In genomic region chrIII:6897587-6898064, ce11 we compare ENCODE assay signal across 7 worm cellular contexts.
TF ChIP-seq lines count a peak whose summit lies in the region.

T07E3.4 (plus strand) TSS chrIII:6898014.

TF ChIP-seq in whole organism, L1 larva, 84 proteins besides CTCF, POLR2A, EP300 and RAD21 (continues in another document):
- TF ChIP-seq rnt-1 (tag; optimal IDR thresholded peaks at IDR 0.05; lab: Kevin White, UChicago) (peak; percentile 91), nhr-11 (tag; optimal IDR thresholded peaks at IDR 0.05; lab: Kevin White, UChicago) (peak; percentile 68), elt-2 (tag; optimal IDR thresholded peaks at IDR 0.05; lab: Kevin White, UChicago) (peak; percentile 30), ceh-8 (GFP tag; optimal IDR thresholded peaks at IDR 0.05; lab: Kevin White, UChicago) (no peak), grh-1 (GFP tag; IDR thresholded peaks at IDR 0.05; lab: Robert Waterston, UW) (peak; percentile 83), vab-15 (tag; optimal IDR thresholded peaks at IDR 0.05; lab: Kevin White, UChicago) (no peak), lin-15B (tag; optimal IDR thresholded peaks at IDR 0.05; lab: Kevin White, UChicago) (no peak), unc-30 (tag; optimal IDR thresholded peaks at IDR 0.05; lab: Kevin White, UChicago) (no peak), dsc-1 (tag; optimal IDR thresholded peaks at IDR 0.05; lab: Kevin White, UChicago) (peak; percentile 64), C04F5.9 (tag; optimal IDR thresholded peaks at IDR 0.05; lab: Kevin White, UChicago) (peak; percentile 69), aly-2 (tag; optimal IDR thresholded peaks at IDR 0.05; lab: Kevin White, UChicago) (no peak), swsn-7 (tag; optimal IDR thresholded peaks at IDR 0.05; lab: Kevin White, UChicago) (peak; percentile 82), elt-3 (tag; optimal IDR thresholded peaks at IDR 0.05; lab: Kevin White, UChicago) (peak in 4 of 6 experiments; percentile 20 to 94 (median 68))

TF ChIP-seq in whole organism, L2 larva, 48 proteins besides CTCF, POLR2A, EP300 and RAD21 (continues in another document):
- TF ChIP-seq unc-62 (GFP tag; optimal IDR thresholded peaks at IDR 0.05; lab: Kevin White, UChicago) (no peak), blmp-1 (tag; optimal IDR thresholded peaks at IDR 0.05; lab: Kevin White, UChicago; ENCODE audit: insufficient read depth) (peak; percentile 66), ztf-1 (GFP tag; conservative IDR thresholded peaks at IDR 0.05; lab: Robert Waterston, UW) (no peak), snpc-4 (tag; optimal IDR thresholded peaks at IDR 0.05; lab: Kevin White, UChicago) (no peak), unc-39 (tag; optimal IDR thresholded peaks at IDR 0.05; lab: Kevin White, UChicago) (no peak), nhr-25 (tag; optimal IDR thresholded peaks at IDR 0.05; lab: Kevin White, UChicago) (peak; percentile 90), elt-1 (tag; optimal IDR thresholded peaks at IDR 0.05; lab: Kevin White, UChicago) (no peak), ZK546.5 (tag; optimal IDR thresholded peaks at IDR 0.05; lab: Kevin White, UChicago) (no peak), ceh-16 (tag; optimal IDR thresholded peaks at IDR 0.05; lab: Kevin White, UChicago) (no peak), unc-55 (GFP tag; optimal IDR thresholded peaks at IDR 0.05; lab: Kevin White, UChicago) (peak; percentile 61), gmeb-1 (tag; optimal IDR thresholded peaks at IDR 0.05; lab: Kevin White, UChicago) (peak; percentile 68), ztf-11 (tag; optimal IDR thresholded peaks at IDR 0.05; lab: Kevin White, UChicago) (no peak), ceh-82 (tag; optimal IDR thresholded peaks at IDR 0.05; lab: Kevin White, UChicago) (no peak), peb-1 (tag; optimal IDR thresholded peaks at IDR 0.05; lab: Kevin White, UChicago) (no peak)

TF ChIP-seq in whole organism, L3 larva, 47 proteins besides CTCF, POLR2A, EP300 and RAD21 (continues in another document):
- no peak for TF ChIP-seq ceh-82 (tag; optimal IDR thresholded peaks at IDR 0.05; lab: Kevin White, UChicago)
- no peak for TF ChIP-seq ama-1 (optimal IDR thresholded peaks at IDR 0.05; lab: Kevin White, UChicago)
- peak; percentile 54 for TF ChIP-seq elt-2 (tag; optimal IDR thresholded peaks at IDR 0.05; lab: Kevin White, UChicago)
- TF ChIP-seq egl-27 (tag; optimal IDR thresholded peaks at IDR 0.05; lab: Kevin White, UChicago) = peak; percentile 24
- no peak for TF ChIP-seq snpc-4 (tag; optimal IDR thresholded peaks at IDR 0.05; lab: Kevin White, UChicago)
- TF ChIP-seq daf-12 (tag; optimal IDR thresholded peaks at IDR 0.05; lab: Kevin White, UChicago) = no peak
- TF ChIP-seq unc-62 (GFP tag; optimal IDR thresholded peaks at IDR 0.05; lab: Kevin White, UChicago) = no peak
- no peak for TF ChIP-seq sea-2 (GFP tag; optimal IDR thresholded peaks at IDR 0.05; lab: Kevin White, UChicago)
- peak; percentile 96 for TF ChIP-seq mml-1 (tag; optimal IDR thresholded peaks at IDR 0.05; lab: Kevin White, UChicago)
- peak; percentile 25 for TF ChIP-seq tbx-2 (tag; optimal IDR thresholded peaks at IDR 0.05; lab: Kevin White, UChicago)
- no peak for TF ChIP-seq ztf-4 (tag; optimal IDR thresholded peaks at IDR 0.05; lab: Kevin White, UChicago)
- TF ChIP-seq elt-3 (tag; optimal IDR thresholded peaks at IDR 0.05; lab: Kevin White, UChicago) = no peak
- no peak for TF ChIP-seq aly-2 (tag; optimal IDR thresholded peaks at IDR 0.05; lab: Kevin White, UChicago)
- TF ChIP-seq nhr-76 (tag; optimal IDR thresholded peaks at IDR 0.05; lab: Kevin White, UChicago) = no peak

TF ChIP-seq in whole organism, L4 larva, 104 proteins besides CTCF, POLR2A, EP300 and RAD21 (continues in another document):
- TF ChIP-seq spr-3 (GFP tag; optimal IDR thresholded peaks at IDR 0.05; lab: Kevin White, UChicago) = no peak
- peak; percentile 39 for TF ChIP-seq nhr-102 (tag; optimal IDR thresholded peaks at IDR 0.05; lab: Kevin White, UChicago)
- 0 out of 2 replicates have a peak, but pooled peaks have one; percentile 37 for TF ChIP-seq ceh-20 (GFP tag; IDR thresholded peaks at IDR 0.05; lab: Robert Waterston, UW)
- TF ChIP-seq cey-2 (tag; optimal IDR thresholded peaks at IDR 0.05; lab: Kevin White, UChicago; ENCODE audit: borderline replicate concordance, insufficient read depth) = peak; percentile 19
- TF ChIP-seq nhr-28 (tag; optimal IDR thresholded peaks at IDR 0.05; lab: Kevin White, UChicago) = peak; percentile 84
- no peak for TF ChIP-seq ces-1 (GFP tag; optimal IDR thresholded peaks at IDR 0.05; lab: Kevin White, UChicago)
- peak; percentile 64; the same call in 1 of the 2 replicates for TF ChIP-seq lin-1 (GFP tag; IDR thresholded peaks at IDR 0.05; lab: Robert Waterston, UW)
- no peak for TF ChIP-seq tag-97 (GFP tag; IDR thresholded peaks at IDR 0.05; lab: Robert Waterston, UW)
- TF ChIP-seq snpc-4 (tag; optimal IDR thresholded peaks at IDR 0.05; lab: Kevin White, UChicago) = no peak
- peak; percentile 50 to 84 for TF ChIP-seq lsy-2 (tag; optimal IDR thresholded peaks at IDR 0.05; lab: Kevin White, UChicago)
- no peak for TF ChIP-seq snpc-1.2 (GFP tag; IDR thresholded peaks at IDR 0.05; lab: Robert Waterston, UW)
- TF ChIP-seq tra-1 (GFP tag; IDR thresholded peaks at IDR 0.05; lab: Robert Waterston, UW) = peak; percentile 32; the same call in 1 of the 2 replicates
- no peak for TF ChIP-seq zag-1 (tag; optimal IDR thresholded peaks at IDR 0.05; lab: Kevin White, UChicago)

TF ChIP-seq in whole organism, late embryonic, 69 proteins besides CTCF, POLR2A, EP300 and RAD21 (continues in another document):
- TF ChIP-seq sox-4 (tag; optimal IDR thresholded peaks at IDR 0.05; lab: Kevin White, UChicago) (no peak), lim-6 (tag; optimal IDR thresholded peaks at IDR 0.05; lab: Kevin White, UChicago) (no peak), odd-2 (tag; optimal IDR thresholded peaks at IDR 0.05; lab: Kevin White, UChicago) (no peak), dve-1 (tag; optimal IDR thresholded peaks at IDR 0.05; lab: Kevin White, UChicago) (peak; percentile 24), ceh-18 (tag; optimal IDR thresholded peaks at IDR 0.05; lab: Kevin White, UChicago) (peak; percentile 28), unc-42 (tag; optimal IDR thresholded peaks at IDR 0.05; lab: Kevin White, UChicago) (peak; percentile 35), ceh-34 (tag; optimal IDR thresholded peaks at IDR 0.05; lab: Kevin White, UChicago) (no peak), npax-4 (tag; optimal IDR thresholded peaks at IDR 0.05; lab: Kevin White, UChicago) (no peak), rnt-1 (tag; optimal IDR thresholded peaks at IDR 0.05; lab: Kevin White, UChicago) (no peak), K09A11.1 (tag; optimal IDR thresholded peaks at IDR 0.05; lab: Kevin White, UChicago; ENCODE audit: insufficient read depth) (no peak), sdc-2 (tag; optimal IDR thresholded peaks at IDR 0.05; lab: Kevin White, UChicago) (no peak), F13H6.1 (tag; optimal IDR thresholded peaks at IDR 0.05; lab: Kevin White, UChicago) (no peak), ceh-31 (tag; optimal IDR thresholded peaks at IDR 0.05; lab: Kevin White, UChicago) (no peak), elt-4 (tag; optimal IDR thresholded peaks at IDR 0.05; lab: Kevin White, UChicago) (no peak), elt-2 (tag; optimal IDR thresholded peaks at IDR 0.05; lab: Kevin White, UChicago) (no peak), C08G9.2 (tag; optimal IDR thresholded peaks at IDR 0.05; lab: Kevin White, UChicago) (no peak)

TF ChIP-seq in whole organism, mixed stage, embryonic, 35 proteins besides CTCF, POLR2A, EP300 and RAD21:
- TF ChIP-seq M03D4.4 (tag; optimal IDR thresholded peaks at IDR 0.05; lab: Kevin White, UChicago) (no peak), snpc-4 (tag; optimal IDR thresholded peaks at IDR 0.05; lab: Kevin White, UChicago) (no peak), zip-8 (tag; optimal IDR thresholded peaks at IDR 0.05; lab: Kevin White, UChicago) (no peak), unc-62 (GFP tag; optimal IDR thresholded peaks at IDR 0.05; lab: Kevin White, UChicago) (peak; percentile 73), hlh-1 (tag; optimal IDR thresholded peaks at IDR 0.05; lab: Kevin White, UChicago) (peak; percentile 18), ces-1 (GFP tag; optimal IDR thresholded peaks at IDR 0.05; lab: Kevin White, UChicago) (peak; percentile 61)
TF ChIP-seq in whole organism, mixed stage, embryonic: peak in this region for 3.

TF ChIP-seq in whole organism, young adult, 124 proteins besides CTCF, POLR2A, EP300 and RAD21 (continues in another document):
- TF ChIP-seq snpc-1.3 (tag; optimal IDR thresholded peaks at IDR 0.05; lab: Kevin White, UChicago; ENCODE audit: insufficient read depth) (no peak), pbrm-1 (GFP tag; IDR thresholded peaks at IDR 0.05; lab: Robert Waterston, UW) (no peak), hrde-1 (tag; optimal IDR thresholded peaks at IDR 0.05; lab: Kevin White, UChicago; ENCODE audit: borderline replicate concordance) (no peak), F10E7.11 (tag; optimal IDR thresholded peaks at IDR 0.05; lab: Kevin White, UChicago) (no peak), C06A6.2 (GFP tag; conservative IDR thresholded peaks at IDR 0.05; lab: Robert Waterston, UW) (no peak; the same call in 1 of the 2 replicates), lsy-27 (tag; optimal IDR thresholded peaks at IDR 0.05; lab: Kevin White, UChicago; ENCODE audit: borderline replicate concordance, insufficient read depth) (no peak), ztf-28 (GFP tag; IDR thresholded peaks at IDR 0.05; lab: Robert Waterston, UW) (no peak), hlh-26 (GFP tag; conservative IDR thresholded peaks at IDR 0.05; lab: Robert Waterston, UW) (no peak), cebp-1 (GFP tag; IDR thresholded peaks at IDR 0.05; lab: Robert Waterston, UW) (no peak), cebp-1 (tag; optimal IDR thresholded peaks at IDR 0.05; lab: Kevin White, UChicago) (peak; percentile 68), attf-6 (GFP tag; IDR thresholded peaks at IDR 0.05; lab: Robert Waterston, UW) (no peak), ceh-40 (GFP tag; IDR thresholded peaks at IDR 0.05; lab: Robert Waterston, UW) (no peak), ceh-79 (tag; optimal IDR thresholded peaks at IDR 0.05; lab: Kevin White, UChicago) (no peak), mxl-1 (tag; optimal IDR thresholded peaks at IDR 0.05; lab: Kevin White, UChicago) (no peak), T07F8.4 (tag; optimal IDR thresholded peaks at IDR 0.05; lab: Kevin White, UChicago) (no peak), madf-3 (GFP tag; IDR thresholded peaks at IDR 0.05; lab: Robert Waterston, UW) (no peak), akir-1 (GFP tag; optimal IDR thresholded peaks at IDR 0.05; lab: Kevin White, UChicago) (no peak), ama-1 (optimal IDR thresholded peaks at IDR 0.05; lab: Kevin White, UChicago) (no peak), ama-1 (GFP tag; optimal IDR thresholded peaks at IDR 0.05; lab: Kevin White, UChicago) (no peak), snpc-4 (GFP tag; optimal IDR thresholded peaks at IDR 0.05; lab: Kevin White, UChicago) (no peak), snpc-4 (tag; optimal IDR thresholded peaks at IDR 0.05; lab: Kevin White, UChicago) (peak in 1 of 4 experiments; percentile 15), dox-1 (GFP tag; IDR thresholded peaks at IDR 0.05; lab: Robert Waterston, UW) (no peak), madf-6 (GFP tag; IDR thresholded peaks at IDR 0.05; lab: Robert Waterston, UW) (no peak), Y67H2A.10 (GFP tag; conservative IDR thresholded peaks at IDR 0.05; lab: Robert Waterston, UW) (no peak), ZK185.1 (tag; optimal IDR thresholded peaks at IDR 0.05; lab: Kevin White, UChicago; ENCODE audit: poor library complexity, severe bottlenecking) (peak; percentile 51)
